Worm (Caenorhabditis elegans) whole organism, L4/young adult: Measurements from ENCODE around the gene str-141.

Source experiments
- dao-5 ChIP-seq: sonication (generic microtip); optimal IDR thresholded peaks from 2 replicates; lab custom pipeline; 2016; ENCODE audit warnings: missing genotype, missing genetic modification characterization, moderate library complexity, missing compliant biosample characterization
- him-1 ChIP-seq: sonication (generic microtip); optimal IDR thresholded peaks from 2 replicates; lab custom pipeline; 2016; ENCODE audit warnings: missing genotype, missing genetic modification reagents, missing genetic modification characterization, missing compliant biosample characterization

DNA sequence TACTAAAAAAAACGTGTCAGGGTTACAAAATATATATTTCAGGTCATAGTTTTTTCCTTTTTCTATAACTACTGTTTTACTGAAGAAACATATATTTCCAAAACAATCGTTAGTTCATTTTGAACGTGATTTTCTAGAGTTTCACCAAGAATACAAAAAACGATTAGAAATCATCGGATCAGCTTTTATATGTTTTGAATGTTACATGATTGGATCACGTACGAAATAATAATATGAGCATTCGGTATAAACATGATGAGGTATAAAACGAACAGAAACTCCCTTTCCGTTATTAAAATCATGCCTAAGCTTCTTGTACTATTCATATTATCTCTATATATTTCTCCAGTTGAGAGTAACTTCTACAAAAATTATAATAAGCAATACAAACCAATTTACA, 50.8 kb downstream of the str-141 start, which contains the start of gene clec-223:
- TF ChIP-seq him-1 (no peak), dao-5 (no peak)
